1 fruit fly cellular context compared by ENCODE assay signal in the genomic region with DNA sequence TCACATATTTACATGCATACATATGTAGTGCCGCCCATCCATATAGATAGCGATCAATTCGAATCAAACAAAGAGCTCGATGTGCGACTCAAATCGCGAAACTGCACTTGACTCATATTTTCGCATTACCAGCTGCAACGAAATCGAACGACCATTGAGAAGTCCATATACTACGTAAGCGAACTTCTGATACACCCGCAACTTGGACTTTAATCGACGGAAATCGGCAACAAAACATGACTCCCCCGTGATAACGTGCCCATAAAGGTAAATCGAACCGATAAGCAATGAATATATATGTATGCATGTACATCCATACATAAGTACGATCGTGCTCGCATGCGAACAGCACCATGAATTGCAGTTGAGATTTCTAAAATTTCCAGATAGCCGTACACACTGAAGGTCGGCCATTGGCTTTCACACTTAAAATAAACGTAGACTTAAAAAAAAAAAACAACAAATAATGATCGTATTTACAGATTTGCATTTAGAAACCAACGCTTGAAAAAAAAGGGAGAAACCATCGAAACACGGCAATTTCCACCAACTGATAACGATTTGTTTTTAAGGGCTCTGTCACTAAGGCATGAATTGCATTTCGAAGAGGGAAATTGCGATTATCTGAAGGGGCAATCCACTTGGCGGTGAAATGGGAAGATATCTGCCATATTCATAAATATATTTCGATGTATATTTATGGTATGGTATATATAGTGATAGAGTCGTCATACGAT.
TF ChIP-seq lines count a peak whose summit lies in the region.

No protein-coding gene starts in this region.

TF ChIP-seq in whole organism, embryonic, 481 proteins besides CTCF, POLR2A, EP300 and RAD21 (continued from another document):
- TF ChIP-seq CG17568 (GFP tag; optimal IDR thresholded peaks at IDR 0.05; lab: Kevin White, UChicago), result no peak
- TF ChIP-seq NfI (GFP tag; optimal IDR thresholded peaks at IDR 0.05; lab: Kevin White, UChicago), result no peak
- TF ChIP-seq CG10543 (GFP tag; optimal IDR thresholded peaks at IDR 0.05; lab: Kevin White, UChicago), result peak; percentile 15
- TF ChIP-seq Dbx (GFP tag; IDR thresholded peaks at IDR 0.05; lab: Robert Waterston, UW), result no peak
- peak in 1 of 2 experiments; percentile 29 for TF ChIP-seq eve (GFP tag; optimal IDR thresholded peaks at IDR 0.05; lab: Kevin White, UChicago)
- TF ChIP-seq CG11695 (GFP tag; IDR thresholded peaks at IDR 0.05; lab: Robert Waterston, UW), result 0 out of 3 replicates have a peak, but pooled peaks have one; percentile 18
- no peak for TF ChIP-seq Opbp (GFP tag; IDR thresholded peaks at IDR 0.05; lab: Robert Waterston, UW; ENCODE audit: partially characterized antibody)
- no peak for TF ChIP-seq CG2712 (tag; optimal IDR thresholded peaks at IDR 0.05; lab: Kevin White, UChicago)
- TF ChIP-seq Hr78 (GFP tag; optimal IDR thresholded peaks at IDR 0.05; lab: Kevin White, UChicago), result no peak
- TF ChIP-seq CG7745 (tag; optimal IDR thresholded peaks at IDR 0.05; lab: Kevin White, UChicago), result no peak
- no peak for TF ChIP-seq CG12236 (GFP tag; optimal IDR thresholded peaks at IDR 0.05; lab: Kevin White, UChicago)
- no peak for TF ChIP-seq caup (GFP tag; optimal IDR thresholded peaks at IDR 0.05; lab: Kevin White, UChicago; ENCODE audit: severe bottlenecking)
- no peak for TF ChIP-seq Pdp1 (GFP tag; optimal IDR thresholded peaks at IDR 0.05; lab: Kevin White, UChicago)
- no peak for TF ChIP-seq CG4707 (GFP tag; optimal IDR thresholded peaks at IDR 0.05; lab: Kevin White, UChicago)
- no peak for TF ChIP-seq CG3065 (GFP tag; optimal IDR thresholded peaks at IDR 0.05; lab: Kevin White, UChicago)
- TF ChIP-seq HLH4C (GFP tag; IDR thresholded peaks at IDR 0.05; lab: Robert Waterston, UW; ENCODE audit: partially characterized antibody), result no peak
